Fruit fly (Drosophila melanogaster) whole organism, prepupa: ENCODE data around the gene CG17109.

Source experiments
- Blimp-1 ChIP-seq: fragments of 200-800 bp; sonication (Bioruptor generic); optimal IDR thresholded peaks from 3 replicates; lab custom pipeline; 2017; ENCODE audit warnings: missing biosample characterization, missing genetic modification characterization, mild to moderate bottlenecking, moderate library complexity, missing genetic modification reagents
- CG10669 ChIP-seq: fragments of 200-800 bp; sonication (Bioruptor generic); optimal IDR thresholded peaks from 3 replicates; lab custom pipeline; 2018; ENCODE audit warnings: missing biosample characterization, mild to moderate bottlenecking, missing genetic modification characterization, moderate library complexity
- CG11294 ChIP-seq: fragments of 200-800 bp; sonication (Bioruptor generic); IDR thresholded peaks from 2 replicates; pipeline ENCODE4 v1.3.6; 2022; ENCODE audit warnings: missing biosample characterization, missing genetic modification characterization
- CG11762 ChIP-seq: fragments of 200-800 bp; sonication (Bioruptor generic); optimal IDR thresholded peaks from 3 replicates; lab custom pipeline; 2016; ENCODE audit warnings: missing biosample characterization, missing genetic modification characterization; ENCODE audit not compliant: insufficient read depth
- CG15336 ChIP-seq: fragments of 200-800 bp; sonication (Bioruptor generic); IDR thresholded peaks from 2 replicates; pipeline ENCODE4 v1.3.6; 2022; ENCODE audit warnings: missing biosample characterization, missing genetic modification characterization
- CG1621 ChIP-seq: fragments of 200-800 bp; sonication (Bioruptor generic); optimal IDR thresholded peaks from 3 replicates; lab custom pipeline; 2018; ENCODE audit warnings: missing biosample characterization, mild to moderate bottlenecking, missing genetic modification characterization
- CG16779 ChIP-seq: fragments of 200-800 bp; sonication (Bioruptor generic); optimal IDR thresholded peaks from 3 replicates; lab custom pipeline; 2017; ENCODE audit warnings: missing biosample characterization, mild to moderate bottlenecking, missing genetic modification characterization
- CG3032 ChIP-seq: fragments of 200-800 bp; optimal IDR thresholded peaks from 2 replicates; lab custom pipeline; 2019; ENCODE audit warnings: missing biosample characterization, mild to moderate bottlenecking, missing genetic modification characterization, moderate library complexity
- CG31627 ChIP-seq: fragments of 200-800 bp; sonication (Bioruptor generic); optimal IDR thresholded peaks from 3 replicates; lab custom pipeline; 2016; ENCODE audit warnings: missing biosample characterization, missing genetic modification characterization
- CG32006 ChIP-seq: fragments of 200-800 bp; sonication (Bioruptor generic); optimal IDR thresholded peaks from 3 replicates; lab custom pipeline; 2017; ENCODE audit warnings: missing biosample characterization, mild to moderate bottlenecking, missing genetic modification characterization
- CG34406 ChIP-seq: fragments of 200-800 bp; sonication (Bioruptor generic); optimal IDR thresholded peaks from 3 replicates; lab custom pipeline; 2016; ENCODE audit warnings: missing biosample characterization, missing genetic modification characterization
- CG3919 ChIP-seq: fragments of 200-800 bp; sonication (Bioruptor generic); optimal IDR thresholded peaks from 3 replicates; lab custom pipeline; 2016; ENCODE audit warnings: missing biosample characterization, missing genetic modification characterization
- CG4318 ChIP-seq: fragments of 200-800 bp; sonication (Bioruptor generic); optimal IDR thresholded peaks from 3 replicates; lab custom pipeline; 2017; ENCODE audit warnings: missing biosample characterization, mild to moderate bottlenecking, missing genetic modification characterization
- CG6276 ChIP-seq: fragments of 200-800 bp; sonication (Bioruptor generic); optimal IDR thresholded peaks from 2 replicates; lab custom pipeline; 2017; ENCODE audit warnings: missing biosample characterization, mild to moderate bottlenecking, missing genetic modification characterization
- CG6792 ChIP-seq: fragments of 200-800 bp; sonication (Bioruptor generic); optimal IDR thresholded peaks from 3 replicates; lab custom pipeline; 2016; ENCODE audit warnings: missing biosample characterization, missing genetic modification characterization
- CG6808 ChIP-seq: fragments of 200-800 bp; sonication (Bioruptor generic); optimal IDR thresholded peaks from 3 replicates; lab custom pipeline; 2017; ENCODE audit warnings: missing biosample characterization, missing genetic modification characterization, mild to moderate bottlenecking, moderate library complexity, missing genetic modification reagents
- CG6854 ChIP-seq: fragments of 200-800 bp; sonication (Bioruptor generic); optimal IDR thresholded peaks from 2 replicates; lab custom pipeline; 2017; ENCODE audit warnings: missing biosample characterization, mild to moderate bottlenecking, missing genetic modification characterization
- CG8119 ChIP-seq: fragments of 200-800 bp; sonication (Bioruptor generic); IDR thresholded peaks from 3 replicates; pipeline ENCODE4 v1.3.6; 2022; ENCODE audit warnings: missing biosample characterization, missing genetic modification characterization
- CG8319 ChIP-seq: fragments of 200-800 bp; sonication (Bioruptor generic); optimal IDR thresholded peaks from 3 replicates; lab custom pipeline; 2016; ENCODE audit warnings: missing biosample characterization, missing genetic modification characterization
- CG8632 ChIP-seq: fragments of 200-800 bp; sonication (Bioruptor generic); optimal IDR thresholded peaks from 3 replicates; lab custom pipeline; 2016; ENCODE audit warnings: missing biosample characterization, missing genetic modification characterization
- CG9139 ChIP-seq: fragments of 200-800 bp; sonication (Bioruptor generic); optimal IDR thresholded peaks from 3 replicates; lab custom pipeline; 2017; ENCODE audit warnings: missing biosample characterization, mild to moderate bottlenecking, missing genetic modification characterization
- Eip75B ChIP-seq: fragments of 200-800 bp; sonication (Bioruptor generic); optimal IDR thresholded peaks from 3 replicates; lab custom pipeline; 2016; ENCODE audit warnings: missing biosample characterization, missing genetic modification characterization
- Eip78C ChIP-seq: fragments of 200-800 bp; sonication (Bioruptor generic); peaks from one replicate; lab custom pipeline; 2016; ENCODE audit warnings: missing biosample characterization, missing genetic modification characterization
- Eip93F ChIP-seq: fragments of 200-800 bp; sonication (Bioruptor generic); optimal IDR thresholded peaks from 2 replicates; lab custom pipeline; 2016; ENCODE audit warnings: missing biosample characterization, mild to moderate bottlenecking, missing genetic modification characterization
- Ets21C ChIP-seq: fragments of 200-800 bp; sonication (Bioruptor generic); optimal IDR thresholded peaks from 3 replicates; lab custom pipeline; 2016; ENCODE audit warnings: missing biosample characterization, missing genetic modification characterization
- Ets96B ChIP-seq: fragments of 200-800 bp; optimal IDR thresholded peaks from 2 replicates; lab custom pipeline; 2019; ENCODE audit warnings: missing biosample characterization, mild to moderate bottlenecking, missing genetic modification characterization, moderate library complexity
- Hr38 ChIP-seq: sonication (Bioruptor generic); optimal IDR thresholded peaks from 2 replicates; lab custom pipeline; 2016; ENCODE audit warnings: missing biosample characterization, missing genetic modification characterization
- Hr39 ChIP-seq: fragments of 200-800 bp; sonication (Bioruptor generic); optimal IDR thresholded peaks from 2 replicates; lab custom pipeline; 2016; ENCODE audit warnings: missing biosample characterization, missing genetic modification characterization
- Hr4 ChIP-seq: fragments of 200-800 bp; sonication (Bioruptor generic); optimal IDR thresholded peaks from 3 replicates; lab custom pipeline; 2016; ENCODE audit warnings: missing biosample characterization, missing genetic modification characterization
- Lpt ChIP-seq: fragments of 200-800 bp; sonication (Bioruptor generic); optimal IDR thresholded peaks from 3 replicates; lab custom pipeline; 2016; ENCODE audit warnings: missing biosample characterization, missing genetic modification characterization
- Met ChIP-seq: fragments of 200-800 bp; sonication (Bioruptor generic); optimal IDR thresholded peaks from 3 replicates; lab custom pipeline; 2016; ENCODE audit warnings: missing biosample characterization, missing genetic modification characterization
- OdsH ChIP-seq: fragments of 200-800 bp; sonication (Bioruptor generic); optimal IDR thresholded peaks from 3 replicates; lab custom pipeline; 2016; ENCODE audit warnings: missing biosample characterization, missing genetic modification characterization
- Smox ChIP-seq: fragments of 200-800 bp; sonication (Bioruptor generic); optimal IDR thresholded peaks from 3 replicates; lab custom pipeline; 2016; ENCODE audit warnings: missing biosample characterization, missing genetic modification characterization
- Sox102F ChIP-seq: fragments of 200-800 bp; sonication (Bioruptor generic); optimal IDR thresholded peaks from 2 replicates; lab custom pipeline; 2016; ENCODE audit warnings: missing biosample characterization, mild to moderate bottlenecking, missing genetic modification characterization
- Sox14 ChIP-seq: fragments of 200-800 bp; sonication (Bioruptor generic); optimal IDR thresholded peaks from 3 replicates; lab custom pipeline; 2016; ENCODE audit warnings: missing biosample characterization, missing genetic modification characterization
- Sox15 ChIP-seq: fragments of 200-800 bp; sonication (Bioruptor generic); optimal IDR thresholded peaks from 3 replicates; lab custom pipeline; 2016; ENCODE audit warnings: missing biosample characterization, missing genetic modification characterization
- achi ChIP-seq: fragments of 200-800 bp; sonication (Bioruptor generic); optimal IDR thresholded peaks from 3 replicates; lab custom pipeline; 2016; ENCODE audit warnings: missing biosample characterization, missing genetic modification characterization
- acj6 ChIP-seq: fragments of 200-800 bp; sonication (Bioruptor generic); optimal IDR thresholded peaks from 3 replicates; lab custom pipeline; 2016; ENCODE audit warnings: missing biosample characterization, missing genetic modification characterization
- dac ChIP-seq: fragments of 200-800 bp; sonication (Bioruptor generic); optimal IDR thresholded peaks from 2 replicates; lab custom pipeline; 2017; ENCODE audit warnings: missing biosample characterization, mild to moderate bottlenecking, missing genetic modification characterization
- dsx ChIP-seq: fragments of 200-800 bp; optimal IDR thresholded peaks from 3 replicates; lab custom pipeline; 2019; ENCODE audit warnings: missing biosample characterization, mild to moderate bottlenecking, missing genetic modification characterization, moderate library complexity; ENCODE audit not compliant: poor library complexity, severe bottlenecking
- esn ChIP-seq: fragments of 200-800 bp; sonication (Bioruptor generic); optimal IDR thresholded peaks from 2 replicates; lab custom pipeline; 2016; ENCODE audit warnings: missing biosample characterization, mild to moderate bottlenecking, missing genetic modification characterization, moderate library complexity
- fd85E ChIP-seq: fragments of 200-800 bp; sonication (Bioruptor generic); optimal IDR thresholded peaks from 3 replicates; lab custom pipeline; 2016; ENCODE audit warnings: missing biosample characterization, missing genetic modification characterization
- fkh ChIP-seq: fragments of 200-800 bp; sonication (Bioruptor generic); optimal IDR thresholded peaks from 3 replicates; lab custom pipeline; 2017; ENCODE audit warnings: missing biosample characterization, mild to moderate bottlenecking, missing genetic modification characterization, moderate library complexity
- net ChIP-seq: fragments of 200-800 bp; sonication (Bioruptor generic); optimal IDR thresholded peaks from 3 replicates; lab custom pipeline; 2016; ENCODE audit warnings: missing biosample characterization, missing genetic modification characterization
- spab ChIP-seq: fragments of 200-800 bp; sonication (Bioruptor generic); optimal IDR thresholded peaks from 2 replicates; lab custom pipeline; 2017; ENCODE audit warnings: missing biosample characterization, mild to moderate bottlenecking, missing genetic modification characterization, missing genetic modification reagents
- ss ChIP-seq, 2 experiments: fragments of 200-800 bp; sonication (Bioruptor generic); optimal IDR thresholded peaks; 2 replicates in 1 of 2; 3 replicates in 1 of 2; lab custom pipeline; 2017 to 2018; ENCODE audit warnings: mild to moderate bottlenecking in 2 of 2, missing biosample characterization in 2 of 2, missing genetic modification characterization in 2 of 2, moderate library complexity in 1 of 2
- svp ChIP-seq: fragments of 200-800 bp; sonication (Bioruptor generic); peaks from one replicate; lab custom pipeline; 2016; ENCODE audit warnings: missing biosample characterization, missing genetic modification characterization
- topi ChIP-seq: fragments of 200-800 bp; sonication (Bioruptor generic); optimal IDR thresholded peaks from 3 replicates; lab custom pipeline; 2016; ENCODE audit warnings: missing biosample characterization, missing genetic modification characterization
- vri ChIP-seq: fragments of 200-800 bp; sonication (Bioruptor generic); optimal IDR thresholded peaks from 3 replicates; lab custom pipeline; 2016; ENCODE audit warnings: missing biosample characterization, mild to moderate bottlenecking, missing genetic modification characterization

The CG17109 gene

dm6 chr3R:23095346-23095745, at the start of gene CG17109:
CG17109 (plus strand) TSS chr3R:23095690.
- peak; percentile 73 for TF ChIP-seq vri (GFP tag; lab: Kevin White, UChicago)
- no peak for TF ChIP-seq Hr38 (GFP tag; lab: Kevin White, UChicago)

DNA sequence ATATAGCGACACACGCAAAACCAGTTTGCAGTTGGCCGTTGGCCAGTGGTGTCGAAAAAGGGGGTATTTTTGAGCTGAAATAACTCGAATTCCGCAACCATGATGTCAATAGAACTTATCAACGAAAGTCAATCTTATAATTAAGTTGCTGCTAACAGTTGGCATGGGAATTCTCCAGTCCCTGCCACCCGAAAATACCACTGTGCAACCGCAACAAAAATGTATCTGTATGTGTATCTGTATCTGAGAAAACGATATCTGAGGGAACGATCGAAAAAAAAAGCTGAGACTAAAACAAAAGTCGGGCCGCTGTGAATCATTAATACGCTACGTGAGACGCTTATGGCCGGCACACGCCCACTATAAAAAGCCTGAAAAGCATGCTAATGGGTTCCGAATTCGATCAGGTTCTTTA, 49.0 kb upstream of the CG17109 start:
- TF ChIP-seq CG8119 (GFP tag; lab: Robert Waterston, UW) = peak; percentile 85
- TF ChIP-seq CG31627 (GFP tag; lab: Kevin White, UChicago) = peak; percentile 95
- peak; percentile 91 for TF ChIP-seq CG10669 (GFP tag; lab: Kevin White, UChicago)
- TF ChIP-seq OdsH (GFP tag; lab: Kevin White, UChicago) = peak; percentile 89
- peak; percentile 93 for TF ChIP-seq vri (GFP tag; lab: Kevin White, UChicago)
- TF ChIP-seq CG6854 (GFP tag; lab: Kevin White, UChicago) = peak; percentile 15
- peak; percentile 47 for TF ChIP-seq dac (GFP tag; lab: Kevin White, UChicago)
- TF ChIP-seq CG9139 (GFP tag; lab: Kevin White, UChicago) = peak; percentile 73
- peak; percentile 88 for TF ChIP-seq achi (GFP tag; lab: Kevin White, UChicago)
- peak; percentile 90 for TF ChIP-seq acj6
- TF ChIP-seq Ets96B (tag; lab: Kevin White, UChicago) = peak; percentile 90
- TF ChIP-seq CG8319 (GFP tag; lab: Kevin White, UChicago) = peak; percentile 87
- TF ChIP-seq Eip93F (GFP tag; lab: Kevin White, UChicago) = no peak
- peak; percentile 85 for TF ChIP-seq CG3032 (tag; lab: Kevin White, UChicago)
- TF ChIP-seq Sox15 (GFP tag; lab: Kevin White, UChicago) = peak; percentile 85
- TF ChIP-seq Ets21C (GFP tag; lab: Kevin White, UChicago) = peak; percentile 91
- TF ChIP-seq fkh = no peak
- TF ChIP-seq CG3919 (GFP tag; lab: Kevin White, UChicago) = peak; percentile 93
- TF ChIP-seq net (GFP tag; lab: Kevin White, UChicago) = peak; percentile 91
- TF ChIP-seq Blimp-1 (GFP tag; lab: Kevin White, UChicago) = peak; percentile 79
- peak; percentile 93 for TF ChIP-seq esn (GFP tag; lab: Kevin White, UChicago)
- TF ChIP-seq Hr39 = peak; percentile 95
- peak; percentile 79 for TF ChIP-seq spab (GFP tag; lab: Kevin White, UChicago)
- peak; percentile 89 for TF ChIP-seq CG6792
- TF ChIP-seq Met (GFP tag; lab: Kevin White, UChicago) = peak; percentile 92
- TF ChIP-seq topi (GFP tag; lab: Kevin White, UChicago) = peak; percentile 93
- TF ChIP-seq CG16779 (tag; lab: Kevin White, UChicago) = peak; percentile 57
- TF ChIP-seq CG11762 (GFP tag; lab: Kevin White, UChicago) = peak; percentile 73
- TF ChIP-seq Eip75B = peak; percentile 90
- peak; percentile 84 for TF ChIP-seq Hr4 (GFP tag; lab: Kevin White, UChicago)
- peak; percentile 80 for TF ChIP-seq CG32006 (GFP tag; lab: Kevin White, UChicago)
- peak; percentile 60 for TF ChIP-seq CG4318 (GFP tag; lab: Kevin White, UChicago)
- peak; percentile 65 for TF ChIP-seq fd85E (GFP tag; lab: Kevin White, UChicago)
- TF ChIP-seq ss (GFP tag; optimal IDR thresholded peaks at IDR 0.05; lab: Kevin White, UChicago) = peak; percentile 70 to 89
- TF ChIP-seq CG6808 (GFP tag; lab: Kevin White, UChicago) = peak; percentile 82
- TF ChIP-seq svp = peak; percentile 97
- peak; percentile 65 for TF ChIP-seq CG11294 (GFP tag; lab: Robert Waterston, UW)
- TF ChIP-seq dsx = peak; percentile 82
- peak; percentile 91 for TF ChIP-seq Smox (GFP tag; lab: Kevin White, UChicago)
- peak; percentile 93 for TF ChIP-seq Sox102F
- peak; percentile 88 for TF ChIP-seq CG1621
- TF ChIP-seq Lpt = peak; percentile 63
- TF ChIP-seq Sox14 (GFP tag; lab: Kevin White, UChicago) = peak; percentile 91
- peak; percentile 97 for TF ChIP-seq Eip78C (GFP tag; lab: Kevin White, UChicago)
- TF ChIP-seq CG8632 = peak; percentile 89
- peak; percentile 79 for TF ChIP-seq CG15336
- TF ChIP-seq CG34406 (GFP tag; lab: Kevin White, UChicago) = peak; percentile 91
- no peak for TF ChIP-seq Hr38 (GFP tag; lab: Kevin White, UChicago)
- peak; percentile 41 for TF ChIP-seq CG6276 (GFP tag; lab: Kevin White, UChicago)
